Worm (Caenorhabditis elegans): ENCODE measurements around the gene F45G2.7.

Gene F45G2.7

ce11 chrIII:13411202-13411601 is 23.1 kb downstream of the F45G2.7 start (continued):
- TF ChIP-seq daf-16 (GFP tag; optimal IDR thresholded peaks at IDR 0.05) (peak in 1 of 2 experiments; percentile 42), daf-16 (tag; optimal IDR thresholded peaks at IDR 0.05) (no peak), pqm-1 (tag; optimal IDR thresholded peaks at IDR 0.05) (no peak), mep-1 (tag; optimal IDR thresholded peaks at IDR 0.05) (no peak), vab-7 (GFP tag; IDR thresholded peaks at IDR 0.05) (peak; percentile 62; the same call in 1 of the 2 replicates), fkh-10 (GFP tag; optimal IDR thresholded peaks at IDR 0.05) (no peak), spr-1 (tag; optimal IDR thresholded peaks at IDR 0.05) (peak; percentile 9), nhr-237 (tag; optimal IDR thresholded peaks at IDR 0.05) (no peak), tra-1 (GFP tag; IDR thresholded peaks at IDR 0.05) (0 out of 2 replicates have a peak, but pooled peaks have one; percentile 12), F49E8.2 (tag; optimal IDR thresholded peaks at IDR 0.05; ENCODE audit: borderline replicate concordance) (peak; percentile 28), F44E2.7 (GFP tag; IDR thresholded peaks at IDR 0.05) (peak; percentile 59; the same call in 1 of the 2 replicates), spr-3 (GFP tag; optimal IDR thresholded peaks at IDR 0.05) (peak; percentile 28), zip-2 (tag; optimal IDR thresholded peaks at IDR 0.05) (peak; percentile 3), pha-4 (GFP tag; IDR thresholded peaks at IDR 0.05) (0 out of 2 replicates have a peak, but pooled peaks have one; percentile 31), pha-4 (tag; optimal IDR thresholded peaks at IDR 0.05) (no peak), dmd-8 (GFP tag; IDR thresholded peaks at IDR 0.05) (peak; percentile 82), F37D6.2 (tag; optimal IDR thresholded peaks at IDR 0.05) (no peak), lim-7 (GFP tag; IDR thresholded peaks at IDR 0.05) (peak; percentile 81), madf-5 (GFP tag; IDR thresholded peaks at IDR 0.05) (no peak), ceh-44 (GFP tag; IDR thresholded peaks at IDR 0.05) (peak; percentile 41; the same call in 1 of the 2 replicates), attf-4 (tag; optimal IDR thresholded peaks at IDR 0.05) (no peak)

- TF ChIP-seq daf-12 (tag; optimal IDR thresholded peaks at IDR 0.05) (no peak), pha-4 (GFP tag; IDR thresholded peaks at IDR 0.05) (0 out of 2 replicates have a peak, but pooled peaks have one; percentile 25), pha-4 (tag; optimal IDR thresholded peaks at IDR 0.05) (no peak)
Measured at ce11 chrIII:13409498-13409897, 24.8 kb downstream of the F45G2.7 start, which contains the start of gene myo-6. Gene myo-6 (plus strand): TSS chrIII:13409798.

ce11 chrIII:13405504-13405903 is 28.8 kb downstream of the F45G2.7 start, which contains the start of gene nas-1:
Gene nas-1 (plus strand): TSS chrIII:13405804.
- TF ChIP-seq ceh-82 (tag; optimal IDR thresholded peaks at IDR 0.05) (no peak), unc-62 (GFP tag; optimal IDR thresholded peaks at IDR 0.05 in 1 of 2) (peak in 1 of 2 experiments; percentile 31), unc-62 (tag; optimal IDR thresholded peaks at IDR 0.05) (no peak)

- TF ChIP-seq Y75B8A.6 (GFP tag; IDR thresholded peaks at IDR 0.05), result no peak
- no peak for TF ChIP-seq vab-7 (GFP tag; IDR thresholded peaks at IDR 0.05)
- no peak for TF ChIP-seq rbr-2 (tag; optimal IDR thresholded peaks at IDR 0.05)
- no peak for TF ChIP-seq ZK337.2 (GFP tag; IDR thresholded peaks at IDR 0.05)
- no peak for TF ChIP-seq unc-130 (GFP tag; optimal IDR thresholded peaks at IDR 0.05)
- no peak for TF ChIP-seq nhr-11 (tag; optimal IDR thresholded peaks at IDR 0.05)
- TF ChIP-seq lir-3 (tag; optimal IDR thresholded peaks at IDR 0.05), result no peak
- TF ChIP-seq attf-4 (tag; optimal IDR thresholded peaks at IDR 0.05), result no peak
- no peak for TF ChIP-seq ztf-7 (tag; optimal IDR thresholded peaks at IDR 0.05)
Measured at ce11 chrIII:13404418-13404817, 29.9 kb downstream of the F45G2.7 start, which contains the start of gene ttr-52. Gene ttr-52 (plus strand): TSS chrIII:13404718.

- TF ChIP-seq F49E8.2 (tag; optimal IDR thresholded peaks at IDR 0.05; ENCODE audit: borderline replicate concordance), result no peak
- no peak for TF ChIP-seq fkh-10 (GFP tag; optimal IDR thresholded peaks at IDR 0.05)
- TF ChIP-seq dmd-6 (GFP tag; IDR thresholded peaks at IDR 0.05), result no peak
- TF ChIP-seq Y75B8A.6 (GFP tag; IDR thresholded peaks at IDR 0.05), result no peak
- no peak for TF ChIP-seq lin-39 (tag; optimal IDR thresholded peaks at IDR 0.05)
- TF ChIP-seq nhr-25 (tag; optimal IDR thresholded peaks at IDR 0.05; ENCODE audit: borderline replicate concordance, insufficient read depth), result no peak
- no peak for TF ChIP-seq ceh-62 (tag; optimal IDR thresholded peaks at IDR 0.05)
- no peak for TF ChIP-seq lin-13 (GFP tag; optimal IDR thresholded peaks at IDR 0.05)
Measured at ce11 chrIII:13402934-13403333, 31.4 kb downstream of the F45G2.7 start, which contains the start of gene mig-18. Gene mig-18 (plus strand): TSS chrIII:13403234.

Measured in whole organism, L4 larva.